Fruit fly (Drosophila melanogaster) whole organism, embryonic: ENCODE data around the gene CG17264.

ENCODE experiments used
- CG10462 ChIP-seq: fragments of 200-800 bp; sonication (Bioruptor generic); optimal IDR thresholded peaks from 2 replicates; lab custom pipeline; 2016; ENCODE audit warnings: missing biosample characterization, missing genetic modification characterization
- CG11504 ChIP-seq: fragments of 200-800 bp; sonication (Bioruptor generic); optimal IDR thresholded peaks from 3 replicates; lab custom pipeline; 2019; ENCODE audit warnings: missing biosample characterization, mild to moderate bottlenecking, missing genetic modification characterization, moderate library complexity
- CG11696 ChIP-seq: fragments of 200-800 bp; sonication (Bioruptor generic); IDR thresholded peaks from 2 replicates; pipeline ENCODE4 v1.3.6; 2022; ENCODE audit warnings: missing biosample characterization, missing genetic modification characterization
- CG12155 ChIP-seq: fragments of 200-800 bp; sonication (Bioruptor generic); optimal IDR thresholded peaks from 3 replicates; lab custom pipeline; 2016; ENCODE audit warnings: missing biosample characterization, missing genetic modification characterization
- CG15011 ChIP-seq: fragments of 200-800 bp; sonication (Bioruptor generic); optimal IDR thresholded peaks from 3 replicates; lab custom pipeline; 2018; ENCODE audit warnings: missing biosample characterization, mild to moderate bottlenecking, missing genetic modification characterization
- CG15269 ChIP-seq: fragments of 200-800 bp; sonication (Bioruptor generic); optimal IDR thresholded peaks from 2 replicates; lab custom pipeline; 2018; ENCODE audit warnings: missing biosample characterization, mild to moderate bottlenecking, missing genetic modification characterization, moderate library complexity
- CG16813 ChIP-seq: fragments of 200-800 bp; sonication (Bioruptor generic); IDR thresholded peaks from 3 replicates; pipeline ENCODE4 v1.3.6; 2022; ENCODE audit warnings: missing biosample characterization, missing genetic modification characterization; ENCODE audit not compliant: partially characterized antibody
- CG18262 ChIP-seq: fragments of 200-800 bp; optimal IDR thresholded peaks from 3 replicates; lab custom pipeline; 2019; ENCODE audit warnings: missing biosample characterization, mild to moderate bottlenecking, missing genetic modification characterization, moderate library complexity
- CG2120 ChIP-seq: fragments of 200-800 bp; sonication (Bioruptor generic); optimal IDR thresholded peaks from 3 replicates; lab custom pipeline; 2016; ENCODE audit warnings: missing biosample characterization, missing genetic modification characterization
- CG30403 ChIP-seq: fragments of 200-800 bp; sonication (Bioruptor generic); optimal IDR thresholded peaks from 3 replicates; lab custom pipeline; 2016; ENCODE audit warnings: missing biosample characterization, missing genetic modification characterization
- CG30431 ChIP-seq: fragments of 200-800 bp; sonication (Bioruptor generic); optimal IDR thresholded peaks from 2 replicates; lab custom pipeline; 2017; ENCODE audit warnings: missing biosample characterization, missing genetic modification characterization
- CG31441 ChIP-seq: fragments of 200-800 bp; sonication (Bioruptor generic); IDR thresholded peaks from 2 replicates; pipeline ENCODE4 v1.3.6; 2022; ENCODE audit warnings: missing biosample characterization, missing genetic modification characterization
- CG33213 ChIP-seq: fragments of 200-800 bp; sonication (Bioruptor generic); optimal IDR thresholded peaks from 3 replicates; lab custom pipeline; 2016; ENCODE audit warnings: missing biosample characterization, missing genetic modification characterization
- CG4360 ChIP-seq: fragments of 200-800 bp; sonication (Bioruptor generic); IDR thresholded peaks from 2 replicates; pipeline ENCODE4 v1.3.6; 2022; ENCODE audit warnings: missing biosample characterization, missing genetic modification characterization
- CG4424 ChIP-seq: fragments of 200-800 bp; sonication (Bioruptor generic); optimal IDR thresholded peaks from 3 replicates; lab custom pipeline; 2016; ENCODE audit warnings: missing biosample characterization, missing genetic modification characterization
- CG6254 ChIP-seq: fragments of 200-800 bp; sonication (Bioruptor generic); optimal IDR thresholded peaks from 3 replicates; lab custom pipeline; 2017; ENCODE audit warnings: mild to moderate bottlenecking, missing biosample characterization, missing genetic modification reagents, missing genetic modification characterization
- CG6272 ChIP-seq: fragments of 200-800 bp; sonication (Bioruptor generic); IDR thresholded peaks from 2 replicates; pipeline ENCODE4 v1.3.6; 2022; ENCODE audit warnings: missing biosample characterization, missing genetic modification characterization
- CG6854 ChIP-seq: fragments of 200-800 bp; sonication (Bioruptor generic); optimal IDR thresholded peaks from 3 replicates; lab custom pipeline; 2017; ENCODE audit warnings: missing biosample characterization, mild to moderate bottlenecking, missing genetic modification characterization
- CG7745 ChIP-seq: fragments of 200-800 bp; sonication (Bioruptor generic); optimal IDR thresholded peaks from 2 replicates; lab custom pipeline; 2018; ENCODE audit warnings: missing biosample characterization, mild to moderate bottlenecking, missing genetic modification characterization, moderate library complexity
- CG9932 ChIP-seq: fragments of 200-800 bp; sonication (Bioruptor generic); IDR thresholded peaks from 2 replicates; pipeline ENCODE4 v1.3.6; 2022; ENCODE audit warnings: missing biosample characterization, missing genetic modification characterization
- Dll ChIP-seq: fragments of 200-800 bp; sonication (Bioruptor generic); IDR thresholded peaks from 4 replicates; pipeline ENCODE4 v1.3.6; 2022; ENCODE audit warnings: missing biosample characterization, missing genetic modification characterization; ENCODE audit not compliant: partially characterized antibody
- Doc2 ChIP-seq: fragments of 200-800 bp; sonication (Bioruptor generic); IDR thresholded peaks from 2 replicates; pipeline ENCODE4 v1.3.6; 2022; ENCODE audit warnings: missing biosample characterization, missing genetic modification characterization
- Fer3 ChIP-seq: fragments of 200-800 bp; sonication (Bioruptor generic); optimal IDR thresholded peaks from 2 replicates; lab custom pipeline; 2018; ENCODE audit warnings: missing biosample characterization, mild to moderate bottlenecking, missing genetic modification characterization, moderate library complexity
- HLH3B ChIP-seq: fragments of 200-800 bp; sonication (Bioruptor generic); IDR thresholded peaks from 2 replicates; pipeline ENCODE4 v1.3.6; 2022; ENCODE audit warnings: missing biosample characterization, missing genetic modification characterization
- Hmx ChIP-seq: fragments of 200-800 bp; sonication (Bioruptor generic); optimal IDR thresholded peaks from 2 replicates; lab custom pipeline; 2016; ENCODE audit warnings: missing biosample characterization, missing genetic modification characterization
- MTF-1 ChIP-seq: fragments of 200-800 bp; sonication (Bioruptor generic); optimal IDR thresholded peaks from 2 replicates; lab custom pipeline; 2018; ENCODE audit warnings: missing biosample characterization, mild to moderate bottlenecking, missing genetic modification characterization, borderline replicate concordance
- Mes4 ChIP-seq: fragments of 200-800 bp; sonication (Bioruptor generic); optimal IDR thresholded peaks from 2 replicates; lab custom pipeline; 2016; ENCODE audit warnings: missing biosample characterization, missing genetic modification characterization
- Ravus ChIP-seq: fragments of 200-800 bp; sonication (Bioruptor generic); IDR thresholded peaks from 2 replicates; pipeline ENCODE4 v1.3.6; 2022; ENCODE audit warnings: missing biosample characterization, missing genetic modification characterization
- Rx ChIP-seq: fragments of 200-800 bp; sonication (Bioruptor generic); IDR thresholded peaks from 2 replicates; pipeline ENCODE4 v1.3.6; 2022; ENCODE audit warnings: missing biosample characterization, missing genetic modification characterization
- abd-A ChIP-seq: fragments of 200-800 bp; sonication (Bioruptor generic); optimal IDR thresholded peaks from 3 replicates; lab custom pipeline; 2019; ENCODE audit warnings: missing biosample characterization, mild to moderate bottlenecking, missing genetic modification characterization, moderate library complexity
- ash1 ChIP-seq: fragments of 200-800 bp; sonication (Bioruptor generic); optimal IDR thresholded peaks from 2 replicates; lab custom pipeline; 2018; ENCODE audit warnings: missing biosample characterization, mild to moderate bottlenecking, missing genetic modification characterization
- corto ChIP-seq: fragments of 200-800 bp; sonication (Bioruptor generic); optimal IDR thresholded peaks from 2 replicates; lab custom pipeline; 2016; ENCODE audit warnings: missing biosample characterization, mild to moderate bottlenecking, missing genetic modification characterization, moderate library complexity
- croc ChIP-seq: fragments of 200-800 bp; sonication (Bioruptor generic); conservative IDR thresholded peaks from 3 replicates; pipeline ENCODE4 v1.3.6; 2022; ENCODE audit warnings: missing biosample characterization, missing genetic modification characterization
- dan ChIP-seq: fragments of 200-800 bp; sonication (Bioruptor generic); IDR thresholded peaks from 2 replicates; pipeline ENCODE4 v1.3.6; 2022; ENCODE audit warnings: missing biosample characterization, missing genetic modification characterization
- dmrt99B ChIP-seq: fragments of 200-800 bp; sonication (Bioruptor generic); optimal IDR thresholded peaks from 2 replicates; lab custom pipeline; 2018; ENCODE audit warnings: missing biosample characterization, mild to moderate bottlenecking, missing genetic modification characterization, moderate library complexity
- exex ChIP-seq: fragments of 200-800 bp; sonication (Bioruptor generic); optimal IDR thresholded peaks from 4 replicates; lab custom pipeline; 2018; ENCODE audit warnings: missing biosample characterization, mild to moderate bottlenecking, missing genetic modification characterization, moderate library complexity
- gce ChIP-seq: fragments of 200-800 bp; sonication (Bioruptor generic); IDR thresholded peaks from 3 replicates; pipeline ENCODE4 v1.3.6; 2022; ENCODE audit warnings: missing biosample characterization, missing genetic modification characterization
- gsb-n ChIP-seq: fragments of 200-800 bp; sonication (Bioruptor generic); optimal IDR thresholded peaks from 3 replicates; lab custom pipeline; 2018; ENCODE audit warnings: missing biosample characterization, mild to moderate bottlenecking, missing genetic modification characterization
- jigr1 ChIP-seq: fragments of 200-800 bp; sonication (Bioruptor generic); IDR thresholded peaks from 3 replicates; pipeline ENCODE4 v1.3.6; 2022; ENCODE audit warnings: missing biosample characterization, missing genetic modification characterization
- jing ChIP-seq: fragments of 200-800 bp; sonication (Bioruptor generic); optimal IDR thresholded peaks from 2 replicates; lab custom pipeline; 2018; ENCODE audit warnings: missing biosample characterization, mild to moderate bottlenecking, missing genetic modification characterization
- kni ChIP-seq: fragments of 200-800 bp; sonication (Bioruptor generic); optimal IDR thresholded peaks from 3 replicates; lab custom pipeline; 2017; ENCODE audit warnings: mild to moderate bottlenecking, missing biosample characterization, missing genetic modification reagents, missing genetic modification characterization
- lab ChIP-seq: fragments of 200-800 bp; sonication (Bioruptor generic); optimal IDR thresholded peaks from 3 replicates; lab custom pipeline; 2017; ENCODE audit warnings: missing biosample characterization, missing genetic modification characterization, mild to moderate bottlenecking, moderate library complexity, missing genetic modification reagents
- pfk ChIP-seq: fragments of 200-800 bp; sonication (Bioruptor generic); optimal IDR thresholded peaks from 2 replicates; lab custom pipeline; 2018; ENCODE audit warnings: missing biosample characterization, mild to moderate bottlenecking, missing genetic modification characterization, moderate library complexity
- pho ChIP-seq: fragments of 200-800 bp; sonication (Bioruptor generic); optimal IDR thresholded peaks from 2 replicates; lab custom pipeline; 2016; ENCODE audit warnings: missing biosample characterization, missing genetic modification characterization
- psq ChIP-seq: fragments of 200-800 bp; sonication (Bioruptor generic); optimal IDR thresholded peaks from 2 replicates; lab custom pipeline; 2017; ENCODE audit warnings: missing biosample characterization, missing genetic modification characterization
- repo ChIP-seq: fragments of 200-800 bp; sonication (Bioruptor generic); optimal IDR thresholded peaks from 2 replicates; lab custom pipeline; 2016; ENCODE audit warnings: missing biosample characterization, missing genetic modification characterization
- unc-4 ChIP-seq: fragments of 200-800 bp; sonication (Bioruptor generic); IDR thresholded peaks from 2 replicates; pipeline ENCODE4 v1.3.6; 2022; ENCODE audit warnings: missing biosample characterization, missing genetic modification characterization; ENCODE audit not compliant: partially characterized antibody
- unpg ChIP-seq: fragments of 200-800 bp; sonication (Bioruptor generic); optimal IDR thresholded peaks from 3 replicates; lab custom pipeline; 2018; ENCODE audit warnings: missing biosample characterization, mild to moderate bottlenecking, missing genetic modification characterization, moderate library complexity
- vnd ChIP-seq: fragments of 200-800 bp; sonication (Bioruptor generic); IDR thresholded peaks from 3 replicates; pipeline ENCODE4 v1.3.6; 2022; ENCODE audit warnings: missing biosample characterization, missing genetic modification characterization; ENCODE audit not compliant: partially characterized antibody
- wek ChIP-seq: fragments of 200-800 bp; sonication (Bioruptor generic); optimal IDR thresholded peaks from 3 replicates; lab custom pipeline; 2018; ENCODE audit warnings: missing biosample characterization, mild to moderate bottlenecking, missing genetic modification characterization, moderate library complexity
- zen2 ChIP-seq: fragments of 200-800 bp; sonication (Bioruptor generic); IDR thresholded peaks from 3 replicates; pipeline ENCODE4 v1.3.6; 2022; ENCODE audit warnings: missing biosample characterization, missing genetic modification characterization; ENCODE audit not compliant: partially characterized antibody

Gene CG17264

dm6 chr2L:3003399-3003798 is 14.9 kb upstream of the CG17264 start (continued):
- TF ChIP-seq lab (GFP tag; lab: Kevin White, UChicago) (peak; percentile 51), CG2120 (GFP tag; lab: Kevin White, UChicago) (no peak), CG30403 (GFP tag; lab: Kevin White, UChicago) (peak; percentile 24), CG7745 (tag; lab: Kevin White, UChicago) (no peak), HLH3B (GFP tag; lab: Robert Waterston, UW) (peak; percentile 61), CG12155 (GFP tag; lab: Kevin White, UChicago) (no peak), CG6272 (no peak), CG6854 (GFP tag; lab: Kevin White, UChicago) (no peak), Ravus (GFP tag; lab: Robert Waterston, UW) (no peak), CG11504 (tag; lab: Kevin White, UChicago) (peak; percentile 81), abd-A (tag; lab: Kevin White, UChicago) (no peak), wek (peak; percentile 25), corto (GFP tag; lab: Kevin White, UChicago) (no peak), psq (GFP tag; lab: Kevin White, UChicago) (no peak), dmrt99B (peak; percentile 86), zen2 (GFP tag; lab: Robert Waterston, UW) (no peak), CG9932 (GFP tag; lab: Robert Waterston, UW) (no peak), Hmx (GFP tag; lab: Kevin White, UChicago) (no peak), CG11696 (no peak), repo (GFP tag; lab: Kevin White, UChicago) (no peak), kni (GFP tag; lab: Kevin White, UChicago) (no peak), CG30431 (GFP tag; lab: Kevin White, UChicago) (no peak), CG31441 (GFP tag; lab: Robert Waterston, UW) (peak; percentile 67), CG33213 (no peak), Dll (no peak), gce (GFP tag; lab: Robert Waterston, UW) (0 out of 3 replicates have a peak, but pooled peaks have one; percentile 37), jigr1 (no peak), croc (GFP tag; lab: Robert Waterston, UW) (no peak), unc-4 (GFP tag; lab: Robert Waterston, UW) (no peak), Doc2 (GFP tag; lab: Robert Waterston, UW) (no peak), MTF-1 (no peak), CG15011 (GFP tag; lab: Kevin White, UChicago) (no peak), exex (tag; lab: Kevin White, UChicago) (no peak), unpg (GFP tag; lab: Kevin White, UChicago) (peak; percentile 69), jing (GFP tag; lab: Kevin White, UChicago) (peak; percentile 31), CG6254 (GFP tag; lab: Kevin White, UChicago) (peak; percentile 43), CG4424 (GFP tag; lab: Kevin White, UChicago) (no peak), CG10462 (GFP tag; lab: Kevin White, UChicago) (no peak), dan (GFP tag; lab: Robert Waterston, UW) (no peak), vnd (GFP tag; lab: Robert Waterston, UW) (no peak), ash1 (GFP tag; lab: Kevin White, UChicago) (no peak), CG4360 (no peak), gsb-n (tag; lab: Kevin White, UChicago) (peak; percentile 62), pfk (GFP tag; lab: Kevin White, UChicago) (no peak), CG16813 (GFP tag; lab: Robert Waterston, UW) (no peak), CG18262 (peak; percentile 63), Rx (GFP tag; lab: Robert Waterston, UW) (no peak), Mes4 (GFP tag; lab: Kevin White, UChicago) (no peak), pho (GFP tag; lab: Kevin White, UChicago) (no peak), CG15269 (tag; lab: Kevin White, UChicago) (peak; percentile 59), Fer3 (tag; lab: Kevin White, UChicago) (peak; percentile 33)
